Fruit fly (Drosophila melanogaster): ENCODE measurements around the gene CG31668.

- no peak for TF ChIP-seq NC2β (GFP tag; optimal IDR thresholded peaks at IDR 0.05)
- no peak for TF ChIP-seq CG17802 (tag; optimal IDR thresholded peaks at IDR 0.05)
- no peak for TF ChIP-seq twi (tag; optimal IDR thresholded peaks at IDR 0.05)
- TF ChIP-seq Dll (GFP tag; IDR thresholded peaks at IDR 0.05; ENCODE audit: partially characterized antibody), result no peak
- TF ChIP-seq CG11560 (tag; IDR thresholded peaks at IDR 0.05), result no peak
- no peak for TF ChIP-seq CG17186 (GFP tag; optimal IDR thresholded peaks at IDR 0.05)
- no peak for TF ChIP-seq CG16813 (GFP tag; IDR thresholded peaks at IDR 0.05; ENCODE audit: partially characterized antibody)
- no peak for TF ChIP-seq Poxn (GFP tag; IDR thresholded peaks at IDR 0.05)
- no peak for TF ChIP-seq tgo (GFP tag; IDR thresholded peaks at IDR 0.05)
- no peak for TF ChIP-seq CG2712 (tag; optimal IDR thresholded peaks at IDR 0.05)
- TF ChIP-seq Doc2 (GFP tag; IDR thresholded peaks at IDR 0.05), result no peak
- no peak for TF ChIP-seq Sin3A (optimal IDR thresholded peaks at IDR 0.05)
- TF ChIP-seq CG4707 (GFP tag; optimal IDR thresholded peaks at IDR 0.05), result peak; percentile 16
Measured at dm6 chr2L:2228179-2228849, 22.3 kb upstream of the CG31668 start.
